Fruit fly (Drosophila melanogaster): ENCODE measurements around the gene org-1.

DNA sequence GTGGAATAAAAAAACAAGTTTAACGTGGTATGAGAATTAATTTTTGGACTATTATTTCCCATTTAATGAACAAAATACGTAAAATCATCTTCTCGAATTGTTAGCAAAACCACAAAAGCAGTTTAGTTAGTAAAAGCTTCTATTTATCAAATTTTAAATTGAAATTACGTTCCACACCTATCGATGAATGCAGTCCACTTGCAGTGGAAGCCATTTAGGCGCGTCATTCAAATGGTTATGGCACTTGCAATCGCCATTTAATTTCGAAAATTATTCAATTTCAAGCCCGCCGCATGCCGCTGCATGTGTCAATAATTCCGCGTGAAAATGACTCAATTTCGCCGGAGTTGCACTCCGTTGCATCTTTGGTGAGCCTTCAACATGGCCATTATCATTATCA is 12.0 kb downstream of the org-1 start:
- no peak for TF ChIP-seq rn (GFP tag; IDR thresholded peaks at IDR 0.05)
- TF ChIP-seq CG14655 (GFP tag; optimal IDR thresholded peaks at IDR 0.05), result no peak
- TF ChIP-seq D1 (tag; optimal IDR thresholded peaks at IDR 0.05), result no peak
- no peak for TF ChIP-seq CG12605 (GFP tag; IDR thresholded peaks at IDR 0.05)
- no peak for TF ChIP-seq Pif1B (GFP tag; optimal IDR thresholded peaks at IDR 0.05)
- no peak for TF ChIP-seq CG10348 (GFP tag; IDR thresholded peaks at IDR 0.05)
- no peak for TF ChIP-seq CG9948 (tag; optimal IDR thresholded peaks at IDR 0.05)
- TF ChIP-seq CG15710 (tag; optimal IDR thresholded peaks at IDR 0.05), result no peak
- no peak for TF ChIP-seq CG13204 (GFP tag; optimal IDR thresholded peaks at IDR 0.05)
- TF ChIP-seq CG8301 (tag; optimal IDR thresholded peaks at IDR 0.05), result no peak
- no peak for TF ChIP-seq gl (tag; optimal IDR thresholded peaks at IDR 0.05)
- no peak for TF ChIP-seq Ets98B (GFP tag; IDR thresholded peaks at IDR 0.05)
